Fruit fly (Drosophila melanogaster) whole organism, embryonic: Measurements from ENCODE around the gene cnc.

Source experiments
- Abd-B ChIP-seq: fragments of 200-800 bp; sonication (Bioruptor generic); optimal IDR thresholded peaks from 2 replicates; lab custom pipeline; 2018; ENCODE audit warnings: missing biosample characterization, mild to moderate bottlenecking, missing genetic modification characterization, moderate library complexity
- B-H1 ChIP-seq: fragments of 200-800 bp; sonication (Bioruptor generic); IDR thresholded peaks from 3 replicates; pipeline ENCODE4 v1.3.6; 2022; ENCODE audit warnings: missing biosample characterization, missing genetic modification characterization
- CG1233 ChIP-seq: fragments of 200-800 bp; sonication (Bioruptor generic); optimal IDR thresholded peaks from 4 replicates; lab custom pipeline; 2018; ENCODE audit warnings: missing biosample characterization, mild to moderate bottlenecking, missing genetic modification characterization
- CG13624 ChIP-seq: fragments of 200-800 bp; sonication (Bioruptor generic); optimal IDR thresholded peaks from 2 replicates; lab custom pipeline; 2016; ENCODE audit warnings: missing biosample characterization, missing genetic modification characterization
- CG13894 ChIP-seq: fragments of 200-800 bp; sonication (Bioruptor generic); optimal IDR thresholded peaks from 3 replicates; lab custom pipeline; 2018; ENCODE audit warnings: missing biosample characterization, mild to moderate bottlenecking, missing genetic modification characterization, moderate library complexity
- CG15269 ChIP-seq: fragments of 200-800 bp; sonication (Bioruptor generic); optimal IDR thresholded peaks from 2 replicates; lab custom pipeline; 2018; ENCODE audit warnings: missing biosample characterization, mild to moderate bottlenecking, missing genetic modification characterization, moderate library complexity
- CG15479 ChIP-seq: fragments of 200-800 bp; sonication (Bioruptor generic); optimal IDR thresholded peaks from 3 replicates; lab custom pipeline; 2019; ENCODE audit warnings: missing biosample characterization, mild to moderate bottlenecking, missing genetic modification characterization, moderate library complexity
- CG15514 ChIP-seq: fragments of 200-800 bp; sonication (Bioruptor generic); optimal IDR thresholded peaks from 3 replicates; lab custom pipeline; 2017; ENCODE audit warnings: missing biosample characterization, missing genetic modification characterization, mild to moderate bottlenecking, moderate library complexity, missing genetic modification reagents
- CG32767 ChIP-seq: fragments of 200-800 bp; sonication (Bioruptor generic); IDR thresholded peaks from 2 replicates; pipeline ENCODE4 v1.3.6; 2022; ENCODE audit warnings: missing biosample characterization, missing genetic modification characterization
- CG4360 ChIP-seq: fragments of 200-800 bp; sonication (Bioruptor generic); IDR thresholded peaks from 2 replicates; pipeline ENCODE4 v1.3.6; 2022; ENCODE audit warnings: missing biosample characterization, missing genetic modification characterization
- CG6175 ChIP-seq: fragments of 200-800 bp; sonication (Bioruptor generic); IDR thresholded peaks from 3 replicates; pipeline ENCODE4 v1.3.6; 2022; ENCODE audit warnings: missing biosample characterization, missing genetic modification characterization
- CG7786 ChIP-seq: fragments of 200-800 bp; sonication (Bioruptor generic); optimal IDR thresholded peaks from 2 replicates; lab custom pipeline; 2016; ENCODE audit warnings: missing biosample characterization, missing genetic modification characterization
- CG7928 ChIP-seq: fragments of 200-800 bp; sonication (Bioruptor generic); optimal IDR thresholded peaks from 2 replicates; lab custom pipeline; 2017; ENCODE audit warnings: missing biosample characterization, mild to moderate bottlenecking, missing genetic modification characterization
- CrebB ChIP-seq: fragments of 200-800 bp; sonication (Bioruptor generic); optimal IDR thresholded peaks from 3 replicates; lab custom pipeline; 2018; ENCODE audit warnings: missing biosample characterization, mild to moderate bottlenecking, missing genetic modification characterization
- Ets65A ChIP-seq: fragments of 200-800 bp; sonication (Bioruptor generic); peaks from one replicate; lab custom pipeline; 2016; ENCODE audit warnings: missing biosample characterization, missing genetic modification characterization
- Fer3 ChIP-seq: fragments of 200-800 bp; sonication (Bioruptor generic); optimal IDR thresholded peaks from 2 replicates; lab custom pipeline; 2018; ENCODE audit warnings: missing biosample characterization, mild to moderate bottlenecking, missing genetic modification characterization, moderate library complexity
- HmgD ChIP-seq: fragments of 200-800 bp; sonication (Bioruptor generic); optimal IDR thresholded peaks from 3 replicates; lab custom pipeline; 2016; ENCODE audit warnings: missing biosample characterization, missing genetic modification characterization
- HmgZ ChIP-seq: fragments of 200-800 bp; sonication (Bioruptor generic); optimal IDR thresholded peaks from 2 replicates; lab custom pipeline; 2018; ENCODE audit warnings: missing biosample characterization, mild to moderate bottlenecking, missing genetic modification characterization
- Nf-YA ChIP-seq: fragments of 200-800 bp; sonication (Bioruptor generic); IDR thresholded peaks from 2 replicates; pipeline ENCODE4 v1.3.6; 2022; ENCODE audit warnings: missing biosample characterization, missing genetic modification characterization
- Pdp1 ChIP-seq, 2 experiments: fragments of 200-800 bp; sonication (Bioruptor generic); optimal IDR thresholded peaks; 3 replicates each; lab custom pipeline; 2016; ENCODE audit warnings: missing biosample characterization in 2 of 2, missing genetic modification characterization in 2 of 2, mild to moderate bottlenecking in 1 of 2, moderate library complexity in 1 of 2
- Stat92E ChIP-seq, 3 experiments: fragments of >200 bp in 2 of 3; fragments of 200-800 bp in 1 of 3; sonication (Bioruptor generic) in 1 of 3; optimal IDR thresholded peaks; 2 replicates each; lab custom pipeline; 2017 to 2019; ENCODE audit warnings: missing biosample characterization in 3 of 3, missing genetic modification characterization in 3 of 3, mild to moderate bottlenecking in 1 of 3, moderate library complexity in 1 of 3
- bcd ChIP-seq: fragments of 200-800 bp; sonication (Bioruptor generic); optimal IDR thresholded peaks from 2 replicates; lab custom pipeline; 2017; ENCODE audit warnings: missing biosample characterization, mild to moderate bottlenecking, missing genetic modification characterization
- cad ChIP-seq: fragments of >200 bp; optimal IDR thresholded peaks from 2 replicates; lab custom pipeline; 2017; ENCODE audit warnings: missing biosample characterization, missing genetic modification characterization
- corto ChIP-seq: fragments of 200-800 bp; sonication (Bioruptor generic); optimal IDR thresholded peaks from 2 replicates; lab custom pipeline; 2016; ENCODE audit warnings: missing biosample characterization, mild to moderate bottlenecking, missing genetic modification characterization, moderate library complexity
- hbn ChIP-seq: fragments of 200-800 bp; sonication (Bioruptor generic); IDR thresholded peaks from 2 replicates; pipeline ENCODE4 v1.3.6; 2022; ENCODE audit warnings: missing biosample characterization, missing genetic modification characterization; ENCODE audit not compliant: partially characterized antibody
- jumu ChIP-seq: fragments of 200-800 bp; sonication (Bioruptor generic); optimal IDR thresholded peaks from 3 replicates; lab custom pipeline; 2016; ENCODE audit warnings: missing biosample characterization, missing genetic modification characterization
- lov ChIP-seq, 2 experiments: fragments of 200-800 bp in 1 of 2; fragments of >200 bp in 1 of 2; sonication (Bioruptor generic) in 1 of 2; IDR thresholded peaks in 1 of 2; optimal IDR thresholded peaks in 1 of 2; 2 replicates in 1 of 2; 3 replicates in 1 of 2; pipeline versions ENCODE4 v1.3.6 to Lab custom; 2017 to 2022; ENCODE audit warnings: missing biosample characterization in 1 of 2, missing genetic modification characterization in 1 of 2
- nerfin-1 ChIP-seq: fragments of 200-800 bp; sonication (Bioruptor generic); optimal IDR thresholded peaks from 3 replicates; lab custom pipeline; 2019; ENCODE audit warnings: missing biosample characterization, mild to moderate bottlenecking, missing genetic modification characterization, moderate library complexity
- org-1 ChIP-seq: fragments of 200-800 bp; sonication (Bioruptor generic); optimal IDR thresholded peaks from 2 replicates; lab custom pipeline; 2017; ENCODE audit warnings: missing biosample characterization, missing genetic modification characterization
- prd ChIP-seq, 3 experiments: fragments of >200 bp in 2 of 3; fragments of 200-800 bp in 1 of 3; sonication (Bioruptor generic) in 1 of 3; optimal IDR thresholded peaks in 2 of 3; IDR thresholded peaks in 1 of 3; 2 replicates in 2 of 3; 3 replicates in 1 of 3; pipeline versions ENCODE4 v1.3.6 to Lab custom; 2017 to 2022; ENCODE audit warnings: missing biosample characterization in 1 of 3, missing genetic modification characterization in 1 of 3
- tll ChIP-seq, 2 experiments: fragments of 200-800 bp in 1 of 2; fragments of >200 bp in 1 of 2; sonication (Bioruptor generic) in 1 of 2; optimal IDR thresholded peaks; 2 replicates each; lab custom pipeline; 2017 to 2019; ENCODE audit warnings: missing biosample characterization in 2 of 2, missing genetic modification characterization in 2 of 2, mild to moderate bottlenecking in 1 of 2, moderate library complexity in 1 of 2
- zen ChIP-seq: fragments of 200-800 bp; sonication (Bioruptor generic); optimal IDR thresholded peaks from 3 replicates; lab custom pipeline; 2018; ENCODE audit warnings: missing biosample characterization, mild to moderate bottlenecking, missing genetic modification characterization, moderate library complexity

cnc gene

DNA sequence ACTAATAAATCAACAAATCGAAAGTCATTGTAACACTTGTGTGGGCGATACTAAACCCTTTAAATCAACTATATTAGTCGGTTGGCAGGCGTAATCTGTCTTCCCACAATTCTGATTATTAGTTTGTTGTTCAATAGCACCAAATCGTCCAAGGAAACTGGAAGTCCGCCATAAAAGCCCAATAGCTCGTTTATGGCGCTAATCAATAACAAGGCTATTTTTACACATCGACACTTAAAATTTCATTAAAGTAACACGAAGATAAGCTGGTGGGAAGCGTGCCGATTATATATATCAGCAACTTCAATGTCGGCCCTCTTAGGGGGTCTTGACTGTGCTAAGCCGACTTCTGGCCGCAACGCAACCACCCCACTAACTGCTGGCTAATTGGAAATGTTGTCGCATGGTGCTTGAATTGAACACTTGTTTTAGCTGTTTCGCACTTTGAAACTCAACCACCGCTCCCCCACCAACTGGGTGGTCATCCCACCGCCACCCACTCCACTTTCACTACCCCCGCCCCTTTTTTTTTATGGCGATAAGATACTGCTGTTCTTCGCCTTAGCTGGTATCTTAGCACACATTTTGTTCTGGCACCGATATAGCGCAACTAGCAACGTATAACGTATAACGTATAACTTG lies 87.4 kb downstream of the cnc start (continued):
- TF ChIP-seq CG13894 (tag; lab: Kevin White, UChicago) (peak; percentile 45), Nf-YA (GFP tag; lab: Robert Waterston, UW) (no peak), org-1 (GFP tag; lab: Kevin White, UChicago) (no peak), CG15514 (GFP tag; lab: Kevin White, UChicago) (peak; percentile 25), hbn (GFP tag; lab: Robert Waterston, UW) (no peak), HmgD (GFP tag; lab: Kevin White, UChicago) (no peak), CG7786 (no peak), CG1233 (no peak), jumu (GFP tag; lab: Kevin White, UChicago) (no peak), CG6175 (GFP tag; lab: Robert Waterston, UW) (no peak), nerfin-1 (tag; lab: Kevin White, UChicago) (no peak), CrebB (tag; lab: Kevin White, UChicago) (peak; percentile 9), Pdp1 (GFP tag; optimal IDR thresholded peaks at IDR 0.05; lab: Kevin White, UChicago) (peak in 1 of 2 experiments; percentile 6)

DNA sequence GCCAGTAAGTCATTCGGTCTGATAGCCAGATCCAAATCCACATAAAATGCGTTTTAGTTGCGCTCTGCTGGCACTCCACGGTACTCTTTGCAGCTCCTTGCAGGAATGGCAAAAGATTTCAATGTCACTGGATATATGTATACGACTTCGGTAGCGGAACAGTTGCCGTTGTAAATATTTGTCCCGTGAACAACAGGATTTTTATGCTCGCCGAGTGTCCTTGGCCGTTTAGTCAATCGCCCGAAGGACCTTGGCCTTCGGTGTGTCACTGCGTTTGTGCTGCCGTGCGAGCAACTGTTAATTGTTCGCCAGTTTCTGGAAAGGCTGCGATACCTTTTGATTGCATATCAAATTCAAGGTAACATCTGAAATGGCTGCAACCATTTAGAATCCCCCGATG lies 88.1 kb downstream of the cnc start:
- TF ChIP-seq cad (peak; percentile 73), CG32767 (GFP tag; lab: Robert Waterston, UW) (no peak), Abd-B (GFP tag; lab: Kevin White, UChicago) (no peak), lov (optimal IDR thresholded peaks at IDR 0.05; lab: Kevin White, UChicago) (no peak), lov (GFP tag; IDR thresholded peaks at IDR 0.05; lab: Robert Waterston, UW) (no peak), CG13624 (GFP tag; lab: Kevin White, UChicago) (no peak), tll (GFP tag; optimal IDR thresholded peaks at IDR 0.05; lab: Kevin White, UChicago) (peak in 1 of 2 experiments; percentile 86), CG4360 (no peak), CG15269 (tag; lab: Kevin White, UChicago) (no peak), zen (tag; lab: Kevin White, UChicago) (peak; percentile 45), CG13894 (tag; lab: Kevin White, UChicago) (no peak), Fer3 (tag; lab: Kevin White, UChicago) (no peak), prd (optimal IDR thresholded peaks at IDR 0.05; lab: Kevin White, UChicago) (no peak), prd (GFP tag; IDR thresholded peaks at IDR 0.05; lab: Robert Waterston, UW) (peak; percentile 29; the same call in 1 of the 3 replicates), B-H1 (GFP tag; lab: Robert Waterston, UW) (no peak), CG7928 (GFP tag; lab: Kevin White, UChicago) (no peak), corto (GFP tag; lab: Kevin White, UChicago) (no peak), Stat92E (GFP tag; optimal IDR thresholded peaks at IDR 0.05; lab: Kevin White, UChicago) (no peak), HmgZ (no peak), Ets65A (peak; percentile 28), bcd (GFP tag; lab: Kevin White, UChicago) (no peak), CG15479 (no peak)
- TF ChIP-seq, all 482 proteins: peak for 5
